Fruit fly (Drosophila melanogaster) whole organism, wandering third instar larva: ENCODE data around the gene CG34408.

ENCODE experiments used
- Abd-B ChIP-seq: fragments of >200 bp; optimal IDR thresholded peaks from 2 replicates; lab custom pipeline; 2017; ENCODE audit warnings: missing biosample characterization, missing genetic modification characterization
- CG9705 ChIP-seq: fragments of 200-800 bp; sonication (Bioruptor generic); optimal IDR thresholded peaks from 2 replicates; lab custom pipeline; 2018; ENCODE audit warnings: missing biosample characterization, mild to moderate bottlenecking, missing genetic modification characterization
- Dfd ChIP-seq: fragments of >200 bp; optimal IDR thresholded peaks from 2 replicates; lab custom pipeline; 2017; ENCODE audit warnings: missing biosample characterization, missing genetic modification characterization
- Dif ChIP-seq: fragments of 200-275, 200-300 bp; sonication (Bioruptor generic); optimal IDR thresholded peaks from 2 replicates; lab custom pipeline; 2018; ENCODE audit warnings: missing biosample characterization, missing genetic modification characterization; ENCODE audit not compliant: partially characterized antibody
- GATAd ChIP-seq: sonication (Bioruptor generic); optimal IDR thresholded peaks from 2 replicates; lab custom pipeline; 2016; ENCODE audit warnings: missing biosample characterization, missing genetic modification characterization
- Hnf4 ChIP-seq: fragments of 200-800 bp; sonication (Bioruptor generic); optimal IDR thresholded peaks from 2 replicates; lab custom pipeline; 2016; ENCODE audit warnings: missing biosample characterization, mild to moderate bottlenecking, missing genetic modification characterization
- Hr78 ChIP-seq: fragments of >200 bp; optimal IDR thresholded peaks from 2 replicates; lab custom pipeline; 2017; ENCODE audit warnings: missing biosample characterization, missing genetic modification characterization
- Hr83 ChIP-seq: fragments of 200-300 bp; sonication (Bioruptor generic); optimal IDR thresholded peaks from 2 replicates; lab custom pipeline; 2016; ENCODE audit warnings: missing biosample characterization, mild to moderate bottlenecking, missing genetic modification characterization, moderate library complexity; ENCODE audit not compliant: poor library complexity, severe bottlenecking
- Myc ChIP-seq: fragments of >200 bp; optimal IDR thresholded peaks from 2 replicates; lab custom pipeline; 2017
- N ChIP-seq: fragments of >200 bp; optimal IDR thresholded peaks from 2 replicates; lab custom pipeline; 2018; ENCODE audit warnings: missing biosample characterization, missing external identifiers, missing genetic modification characterization
- OdsH ChIP-seq: fragments of 200-800 bp; sonication (Bioruptor generic); optimal IDR thresholded peaks from 2 replicates; lab custom pipeline; 2016; ENCODE audit warnings: missing biosample characterization, mild to moderate bottlenecking, missing genetic modification characterization
- Rel ChIP-seq, 2 experiments: fragments of 200-800 bp; sonication (Bioruptor generic) in 1 of 2; optimal IDR thresholded peaks; 2 replicates in 1 of 2; 3 replicates in 1 of 2; lab custom pipeline; 2016 to 2019; ENCODE audit warnings: mild to moderate bottlenecking in 2 of 2, missing biosample characterization in 2 of 2, missing genetic modification characterization in 2 of 2, moderate library complexity in 1 of 2
- Sp1 ChIP-seq: fragments of 200-800 bp; sonication (Bioruptor generic); optimal IDR thresholded peaks from 3 replicates; lab custom pipeline; 2019; ENCODE audit warnings: missing biosample characterization, mild to moderate bottlenecking, missing genetic modification characterization, moderate library complexity
- Vsx2 ChIP-seq: fragments of 200-300, 225-300 bp; sonication (Bioruptor generic); optimal IDR thresholded peaks from 2 replicates; lab custom pipeline; 2018; ENCODE audit warnings: missing biosample characterization, missing genetic modification characterization; ENCODE audit not compliant: partially characterized antibody
- br ChIP-seq: fragments of 200-800 bp; sonication (Bioruptor generic); optimal IDR thresholded peaks from 2 replicates; lab custom pipeline; 2016; ENCODE audit warnings: missing biosample characterization, missing genetic modification characterization
- dl ChIP-seq, 2 experiments: fragments of 175-275, 200-275 bp in 1 of 2; fragments of 200-275 bp in 1 of 2; sonication (Bioruptor generic); optimal IDR thresholded peaks; lab custom pipeline; 2018; ENCODE audit warnings: mild to moderate bottlenecking in 2 of 2, missing biosample characterization in 2 of 2, missing genetic modification characterization in 2 of 2, moderate library complexity in 2 of 2; ENCODE audit not compliant: partially characterized antibody in 2 of 2, insufficient read depth in 1 of 2
- dmrt93B ChIP-seq: fragments of 200-800 bp; sonication (Bioruptor generic); optimal IDR thresholded peaks from 2 replicates; lab custom pipeline; 2018; ENCODE audit warnings: missing biosample characterization, mild to moderate bottlenecking, missing genetic modification characterization
- dsf ChIP-seq: sonication (Bioruptor generic); optimal IDR thresholded peaks from 2 replicates; lab custom pipeline; 2016; ENCODE audit warnings: missing biosample characterization, missing genetic modification characterization, borderline replicate concordance
- foxo ChIP-seq, 2 experiments: fragments of 200-800 bp; sonication (Bioruptor generic); optimal IDR thresholded peaks; 2 replicates in 1 of 2; 3 replicates in 1 of 2; lab custom pipeline; 2016 to 2017; ENCODE audit warnings: missing biosample characterization in 2 of 2, missing genetic modification characterization in 2 of 2
- fru ChIP-seq: fragments of 200-800 bp; sonication (Bioruptor generic); optimal IDR thresholded peaks from 3 replicates; lab custom pipeline; 2016; ENCODE audit warnings: missing biosample characterization, mild to moderate bottlenecking, missing genetic modification characterization
- lola ChIP-seq: fragments of >200 bp; optimal IDR thresholded peaks from 2 replicates; lab custom pipeline; 2017; ENCODE audit warnings: missing biosample characterization, missing genetic modification characterization
- pan ChIP-seq: fragments of >200 bp; optimal IDR thresholded peaks from 2 replicates; lab custom pipeline; 2017
- psq ChIP-seq: fragments of 200-800 bp; sonication (Bioruptor generic); optimal IDR thresholded peaks from 3 replicates; lab custom pipeline; 2017; ENCODE audit warnings: missing biosample characterization, mild to moderate bottlenecking, missing genetic modification characterization, moderate library complexity
- rgr ChIP-seq: fragments of 200-800 bp; sonication (Bioruptor generic); optimal IDR thresholded peaks from 3 replicates; lab custom pipeline; 2016; ENCODE audit warnings: missing biosample characterization, mild to moderate bottlenecking, missing genetic modification characterization
- sage ChIP-seq: fragments of 200-800 bp; sonication (Bioruptor generic); optimal IDR thresholded peaks from 2 replicates; lab custom pipeline; 2016; ENCODE audit warnings: missing biosample characterization, mild to moderate bottlenecking, missing genetic modification characterization
- sv ChIP-seq: fragments of 200-800 bp; sonication (Bioruptor generic); optimal IDR thresholded peaks from 3 replicates; lab custom pipeline; 2016; ENCODE audit warnings: missing biosample characterization, missing genetic modification characterization
- tai ChIP-seq: sonication (Bioruptor generic); optimal IDR thresholded peaks from 2 replicates; lab custom pipeline; 2016; ENCODE audit warnings: missing biosample characterization, missing genetic modification characterization
- woc ChIP-seq: sonication (Bioruptor generic); optimal IDR thresholded peaks from 2 replicates; lab custom pipeline; 2016; ENCODE audit warnings: missing biosample characterization, mild to moderate bottlenecking, missing genetic modification characterization

CG34408 gene

dm6 chrX:10212687-10213329 is 7.1 kb upstream of the CG34408 start, which contains the start of gene ATPsyndelta:
ATPsyndelta (plus strand) TSS chrX:10212970.
- TF ChIP-seq psq (no peak), foxo (GFP tag; optimal IDR thresholded peaks at IDR 0.05; lab: Kevin White, UChicago) (no peak), Hr78 (no peak), Myc (lab: Kevin White, UChicago) (no peak), dmrt93B (GFP tag; lab: Kevin White, UChicago) (no peak), CG9705 (GFP tag; lab: Kevin White, UChicago) (no peak), rgr (no peak), Dfd (GFP tag; lab: Kevin White, UChicago) (no peak), Dif (GFP tag; lab: Kevin White, UChicago) (no peak), Hr83 (GFP tag; lab: Kevin White, UChicago) (no peak), OdsH (no peak)

- TF ChIP-seq dmrt93B (GFP tag; lab: Kevin White, UChicago) (no peak), Rel (GFP tag; optimal IDR thresholded peaks at IDR 0.05; lab: Kevin White, UChicago) (no peak), Rel (tag; optimal IDR thresholded peaks at IDR 0.05; lab: Kevin White, UChicago) (peak; percentile 18)
Measured at dm6 chrX:10216634-10217239, 3.2 kb upstream of the CG34408 start, which contains the start of gene CG2962. CG2962 (minus strand) TSS chrX:10216642.

- no peak for TF ChIP-seq br (GFP tag; lab: Kevin White, UChicago)
- TF ChIP-seq Sp1 (GFP tag; lab: Kevin White, UChicago), result no peak
- no peak for TF ChIP-seq Hnf4 (GFP tag; lab: Kevin White, UChicago)
- no peak for TF ChIP-seq lola
- no peak for TF ChIP-seq OdsH
- no peak for TF ChIP-seq Abd-B (GFP tag; lab: Kevin White, UChicago)
- no peak for TF ChIP-seq pan (lab: Kevin White, UChicago)
- no peak for TF ChIP-seq foxo (GFP tag; optimal IDR thresholded peaks at IDR 0.05; lab: Kevin White, UChicago)
- TF ChIP-seq fru (GFP tag; lab: Kevin White, UChicago), result no peak
- no peak for TF ChIP-seq GATAd (GFP tag; lab: Kevin White, UChicago)
- TF ChIP-seq dsf (GFP tag; lab: Kevin White, UChicago), result no peak
- no peak for TF ChIP-seq sage (GFP tag; lab: Kevin White, UChicago)
- no peak for TF ChIP-seq Dfd (GFP tag; lab: Kevin White, UChicago)
- no peak for TF ChIP-seq Vsx2 (GFP tag; lab: Kevin White, UChicago)
- TF ChIP-seq CG9705 (GFP tag; lab: Kevin White, UChicago), result no peak
- no peak for TF ChIP-seq Rel (GFP tag; optimal IDR thresholded peaks at IDR 0.05; lab: Kevin White, UChicago)
- TF ChIP-seq Rel (tag; optimal IDR thresholded peaks at IDR 0.05; lab: Kevin White, UChicago), result no peak
- TF ChIP-seq dl (GFP tag; optimal IDR thresholded peaks at IDR 0.05; lab: Kevin White, UChicago; ENCODE audit: insufficient read depth in 1 of 2, partially characterized antibody in 2 of 2), result no peak
Measured at dm6 chrX:10219039-10219438, 871 bp upstream of the CG34408 start, which contains the start of gene CG15308. CG15308 (minus strand) TSS chrX:10219139.

dm6 chrX:10232497-10232896 is 12.6 kb downstream of the CG34408 start:
- TF ChIP-seq woc (GFP tag; lab: Kevin White, UChicago) (no peak), rgr (peak; percentile 20), sv (GFP tag; lab: Kevin White, UChicago) (peak; percentile 17), br (GFP tag; lab: Kevin White, UChicago) (no peak), OdsH (peak; percentile 5), tai (GFP tag; lab: Kevin White, UChicago) (no peak), N (GFP tag; lab: Kevin White, UChicago) (no peak)

dm6 chrX:10233065-10233464 is 13.2 kb downstream of the CG34408 start, which contains the start of gene CG2961:
CG2961 (minus strand) TSS chrX:10233080.
- TF ChIP-seq woc (GFP tag; lab: Kevin White, UChicago) (no peak), psq (no peak), Sp1 (GFP tag; lab: Kevin White, UChicago) (no peak), foxo (GFP tag; optimal IDR thresholded peaks at IDR 0.05; lab: Kevin White, UChicago) (no peak), Dfd (GFP tag; lab: Kevin White, UChicago) (no peak), pan (lab: Kevin White, UChicago) (no peak), dl (GFP tag; optimal IDR thresholded peaks at IDR 0.05; lab: Kevin White, UChicago; ENCODE audit: insufficient read depth in 1 of 2, partially characterized antibody in 2 of 2) (no peak)
- TF ChIP-seq, all 38 proteins: peak for 0
